Worm (Caenorhabditis elegans): ENCODE data around the gene R07G3.8.

DNA sequence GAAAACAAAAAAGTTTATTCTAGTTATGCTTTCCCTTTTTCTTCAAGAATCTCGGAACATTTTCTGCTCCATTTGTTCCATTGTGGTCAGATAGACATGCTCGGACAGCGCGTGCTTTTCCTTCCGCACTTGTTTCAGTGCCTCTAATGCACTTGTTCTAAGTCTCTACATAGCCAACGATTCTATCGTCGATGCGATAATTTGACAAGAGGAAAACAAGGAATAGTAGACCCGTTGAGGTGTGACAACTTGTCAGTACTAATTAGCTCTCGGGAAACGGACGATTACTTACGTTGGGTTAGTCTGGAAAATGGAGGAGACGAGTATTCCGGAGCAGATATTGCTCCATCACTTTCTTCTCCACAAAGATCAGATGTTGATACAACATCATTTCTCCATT lies 32.0 kb downstream of the R07G3.8 start:
- TF ChIP-seq dve-1 (tag; optimal IDR thresholded peaks at IDR 0.05) = no peak
- no peak for TF ChIP-seq nhr-11 (tag; optimal IDR thresholded peaks at IDR 0.05)
- no peak for TF ChIP-seq ceh-48 (tag; optimal IDR thresholded peaks at IDR 0.05)
- no peak for TF ChIP-seq pqm-1 (tag; optimal IDR thresholded peaks at IDR 0.05)
- no peak for TF ChIP-seq ama-1 (optimal IDR thresholded peaks at IDR 0.05)
- no peak for TF ChIP-seq unc-55 (GFP tag; optimal IDR thresholded peaks at IDR 0.05)
